Fruit fly (Drosophila melanogaster) whole organism, embryonic: ENCODE measurements around the gene CG13077.

ENCODE experiments used
- Aef1 ChIP-seq: fragments of 200-800 bp; sonication (Bioruptor generic); IDR thresholded peaks from 3 replicates; pipeline ENCODE4 v1.3.6; 2022; ENCODE audit warnings: missing biosample characterization, missing genetic modification characterization
- Asciz ChIP-seq: fragments of 200-800 bp; sonication (Bioruptor generic); optimal IDR thresholded peaks from 2 replicates; lab custom pipeline; 2017; ENCODE audit warnings: missing biosample characterization, mild to moderate bottlenecking, missing genetic modification characterization, missing genetic modification reagents
- Atf3 ChIP-seq: fragments of 200-800 bp; sonication (Bioruptor generic); optimal IDR thresholded peaks from 3 replicates; lab custom pipeline; 2016; ENCODE audit warnings: missing biosample characterization, missing genetic modification characterization
- CG10431 ChIP-seq: fragments of 200-800 bp; sonication (Bioruptor generic); optimal IDR thresholded peaks from 3 replicates; lab custom pipeline; 2018; ENCODE audit warnings: missing biosample characterization, mild to moderate bottlenecking, missing genetic modification characterization
- CG12104 ChIP-seq: fragments of 200-800 bp; sonication (Bioruptor generic); optimal IDR thresholded peaks from 3 replicates; lab custom pipeline; 2016; ENCODE audit warnings: missing biosample characterization, missing genetic modification characterization
- CG12744 ChIP-seq: fragments of 200-800 bp; sonication (Bioruptor generic); optimal IDR thresholded peaks from 2 replicates; lab custom pipeline; 2016; ENCODE audit warnings: missing biosample characterization, missing genetic modification characterization
- CG14441 ChIP-seq: fragments of 200-800 bp; sonication (Bioruptor generic); IDR thresholded peaks from 2 replicates; pipeline ENCODE4 v1.3.6; 2022; ENCODE audit warnings: missing biosample characterization, missing genetic modification characterization
- CG15269 ChIP-seq: fragments of 200-800 bp; sonication (Bioruptor generic); optimal IDR thresholded peaks from 2 replicates; lab custom pipeline; 2018; ENCODE audit warnings: missing biosample characterization, mild to moderate bottlenecking, missing genetic modification characterization, moderate library complexity
- CG16813 ChIP-seq: fragments of 200-800 bp; sonication (Bioruptor generic); IDR thresholded peaks from 3 replicates; pipeline ENCODE4 v1.3.6; 2022; ENCODE audit warnings: missing biosample characterization, missing genetic modification characterization; ENCODE audit not compliant: partially characterized antibody
- CG17186 ChIP-seq: fragments of 200-800 bp; sonication (Bioruptor generic); optimal IDR thresholded peaks from 3 replicates; lab custom pipeline; 2017; ENCODE audit warnings: missing biosample characterization, missing genetic modification reagents, missing genetic modification characterization
- CG17359 ChIP-seq: fragments of 200-800 bp; sonication (Bioruptor generic); optimal IDR thresholded peaks from 3 replicates; lab custom pipeline; 2018; ENCODE audit warnings: missing biosample characterization, mild to moderate bottlenecking, missing genetic modification characterization, moderate library complexity
- CG17829 ChIP-seq: fragments of 200-800 bp; optimal IDR thresholded peaks from 2 replicates; lab custom pipeline; 2019; ENCODE audit warnings: missing biosample characterization, mild to moderate bottlenecking, missing genetic modification characterization, moderate library complexity
- CG2199 ChIP-seq: fragments of 200-800 bp; sonication (Bioruptor generic); IDR thresholded peaks from 3 replicates; pipeline ENCODE4 v1.3.6; 2022; ENCODE audit warnings: missing biosample characterization, missing genetic modification characterization
- CG4404 ChIP-seq: fragments of 200-800 bp; sonication (Bioruptor generic); IDR thresholded peaks from 2 replicates; pipeline ENCODE4 v1.3.6; 2022; ENCODE audit warnings: missing biosample characterization, missing genetic modification characterization
- CG4707 ChIP-seq: fragments of 200-800 bp; sonication (Bioruptor generic); optimal IDR thresholded peaks from 2 replicates; lab custom pipeline; 2018; ENCODE audit warnings: missing biosample characterization, mild to moderate bottlenecking, missing genetic modification characterization, moderate library complexity
- CG9727 ChIP-seq: fragments of 200-800 bp; sonication (Bioruptor generic); optimal IDR thresholded peaks from 3 replicates; lab custom pipeline; 2017; ENCODE audit warnings: missing biosample characterization, mild to moderate bottlenecking, missing genetic modification characterization
- CHES-1-like ChIP-seq: fragments of 200-800 bp; sonication (Bioruptor generic); optimal IDR thresholded peaks from 2 replicates; lab custom pipeline; 2016; ENCODE audit warnings: missing biosample characterization, missing genetic modification characterization
- CoRest ChIP-seq: fragments of 200-800 bp; sonication (Bioruptor generic); optimal IDR thresholded peaks from 3 replicates; lab custom pipeline; 2018; ENCODE audit warnings: missing biosample characterization, mild to moderate bottlenecking, missing genetic modification characterization, moderate library complexity
- Deaf1 ChIP-seq: fragments of 200-800 bp; optimal IDR thresholded peaks from 3 replicates; lab custom pipeline; 2019; ENCODE audit warnings: missing biosample characterization, mild to moderate bottlenecking, missing genetic modification characterization, moderate library complexity
- Fer3 ChIP-seq: fragments of 200-800 bp; sonication (Bioruptor generic); optimal IDR thresholded peaks from 2 replicates; lab custom pipeline; 2018; ENCODE audit warnings: missing biosample characterization, mild to moderate bottlenecking, missing genetic modification characterization, moderate library complexity
- GATAe ChIP-seq: fragments of 200-800 bp; sonication (Bioruptor generic); conservative IDR thresholded peaks from 2 replicates; pipeline ENCODE4 v1.3.6; 2022; ENCODE audit warnings: missing biosample characterization, missing genetic modification characterization
- NFAT ChIP-seq: fragments of 200-800 bp; sonication (Bioruptor generic); IDR thresholded peaks from 2 replicates; pipeline ENCODE4 v1.3.6; 2022; ENCODE audit warnings: missing biosample characterization, missing genetic modification characterization
- Nf-YA ChIP-seq: fragments of 200-800 bp; sonication (Bioruptor generic); IDR thresholded peaks from 2 replicates; pipeline ENCODE4 v1.3.6; 2022; ENCODE audit warnings: missing biosample characterization, missing genetic modification characterization
- Tbp ChIP-seq: fragments of >200 bp; optimal IDR thresholded peaks from 2 replicates; lab custom pipeline; 2018; ENCODE audit warnings: missing biosample characterization, missing genetic modification characterization
- bcd ChIP-seq: fragments of 200-800 bp; sonication (Bioruptor generic); optimal IDR thresholded peaks from 2 replicates; lab custom pipeline; 2017; ENCODE audit warnings: missing biosample characterization, mild to moderate bottlenecking, missing genetic modification characterization
- btn ChIP-seq: fragments of 200-800 bp; sonication (Bioruptor generic); optimal IDR thresholded peaks from 2 replicates; lab custom pipeline; 2016; ENCODE audit warnings: missing biosample characterization, missing genetic modification characterization
- cwo ChIP-seq: fragments of 200-800 bp; sonication (Bioruptor generic); optimal IDR thresholded peaks from 3 replicates; lab custom pipeline; 2017; ENCODE audit warnings: missing biosample characterization, missing genetic modification characterization, mild to moderate bottlenecking, moderate library complexity, missing genetic modification reagents
- dm ChIP-seq: fragments of 200-800 bp; sonication (Bioruptor generic); optimal IDR thresholded peaks from 3 replicates; lab custom pipeline; 2016; ENCODE audit warnings: missing biosample characterization, missing genetic modification characterization
- dmrt99B ChIP-seq: fragments of 200-800 bp; sonication (Bioruptor generic); optimal IDR thresholded peaks from 2 replicates; lab custom pipeline; 2018; ENCODE audit warnings: missing biosample characterization, mild to moderate bottlenecking, missing genetic modification characterization, moderate library complexity
- dysf ChIP-seq: fragments of 200-800 bp; sonication (Bioruptor generic); IDR thresholded peaks from 3 replicates; pipeline ENCODE4 v1.3.6; 2022; ENCODE audit warnings: missing biosample characterization, missing genetic modification characterization
- emc ChIP-seq: fragments of 200-800 bp; sonication (Bioruptor generic); optimal IDR thresholded peaks from 2 replicates; lab custom pipeline; 2016; ENCODE audit warnings: missing biosample characterization, missing genetic modification characterization
- esg ChIP-seq: fragments of 200-800 bp; sonication (Bioruptor generic); conservative IDR thresholded peaks from 2 replicates; pipeline ENCODE4 v1.3.6; 2022; ENCODE audit warnings: missing biosample characterization, missing genetic modification characterization
- eyg ChIP-seq: fragments of 200-800 bp; sonication (Bioruptor generic); optimal IDR thresholded peaks from 3 replicates; lab custom pipeline; 2016; ENCODE audit warnings: missing biosample characterization, missing genetic modification characterization
- lmd ChIP-seq: fragments of 200-800 bp; sonication (Bioruptor generic); IDR thresholded peaks from 2 replicates; pipeline ENCODE4 v1.3.6; 2022; ENCODE audit warnings: missing biosample characterization, missing genetic modification characterization
- nau ChIP-seq: fragments of 200-800 bp; sonication (Bioruptor generic); optimal IDR thresholded peaks from 3 replicates; lab custom pipeline; 2017; ENCODE audit warnings: missing biosample characterization, mild to moderate bottlenecking, missing genetic modification characterization, missing genetic modification reagents
- oc ChIP-seq: fragments of 200-800 bp; sonication (Bioruptor generic); optimal IDR thresholded peaks from 2 replicates; lab custom pipeline; 2018; ENCODE audit warnings: missing biosample characterization, mild to moderate bottlenecking, missing genetic modification characterization, moderate library complexity
- org-1 ChIP-seq: fragments of 200-800 bp; sonication (Bioruptor generic); optimal IDR thresholded peaks from 2 replicates; lab custom pipeline; 2017; ENCODE audit warnings: missing biosample characterization, missing genetic modification characterization
- pan ChIP-seq, 4 experiments: fragments of >200 bp in 3 of 4; fragments of 200-800 bp in 1 of 4; sonication (Bioruptor generic) in 1 of 4; optimal IDR thresholded peaks in 3 of 4; IDR thresholded peaks in 1 of 4; 2 replicates each; pipeline versions ENCODE4 v1.3.6 to Lab custom; 2017 to 2022; ENCODE audit warnings: missing biosample characterization in 2 of 4, missing genetic modification characterization in 2 of 4, mixed read lengths in 1 of 4
- phol ChIP-seq: fragments of 200-800 bp; sonication (Bioruptor generic); optimal IDR thresholded peaks from 3 replicates; lab custom pipeline; 2018; ENCODE audit warnings: missing biosample characterization, mild to moderate bottlenecking, missing genetic modification characterization, moderate library complexity
- rib ChIP-seq: fragments of 200-800 bp; sonication (Bioruptor generic); IDR thresholded peaks from 2 replicates; pipeline ENCODE4 v1.3.6; 2022; ENCODE audit warnings: missing biosample characterization, missing genetic modification characterization
- schlank ChIP-seq: fragments of 200-800 bp; sonication (Bioruptor generic); optimal IDR thresholded peaks from 2 replicates; lab custom pipeline; 2018; ENCODE audit warnings: missing biosample characterization, mild to moderate bottlenecking, missing genetic modification characterization
- sug ChIP-seq: fragments of 200-800 bp; optimal IDR thresholded peaks from 2 replicates; lab custom pipeline; 2019; ENCODE audit warnings: missing biosample characterization, mild to moderate bottlenecking, missing genetic modification characterization, moderate library complexity
- tap ChIP-seq: fragments of 200-800 bp; optimal IDR thresholded peaks from 3 replicates; lab custom pipeline; 2019; ENCODE audit warnings: missing biosample characterization, mild to moderate bottlenecking, missing genetic modification characterization, moderate library complexity
- tll ChIP-seq, 2 experiments: fragments of 200-800 bp in 1 of 2; fragments of >200 bp in 1 of 2; sonication (Bioruptor generic) in 1 of 2; optimal IDR thresholded peaks; 2 replicates each; lab custom pipeline; 2017 to 2019; ENCODE audit warnings: missing biosample characterization in 2 of 2, missing genetic modification characterization in 2 of 2, mild to moderate bottlenecking in 1 of 2, moderate library complexity in 1 of 2
- tna ChIP-seq: fragments of 200-800 bp; sonication (Bioruptor generic); IDR thresholded peaks from 2 replicates; pipeline ENCODE4 v1.3.6; 2022; ENCODE audit warnings: missing biosample characterization, missing genetic modification characterization; ENCODE audit not compliant: partially characterized antibody
- tx ChIP-seq: fragments of 200-800 bp; sonication (Bioruptor generic); optimal IDR thresholded peaks from 2 replicates; lab custom pipeline; 2016; ENCODE audit warnings: missing biosample characterization, missing genetic modification characterization
- yki ChIP-seq: fragments of >200 bp; optimal IDR thresholded peaks from 3 replicates; lab custom pipeline; 2018
- zen ChIP-seq: fragments of 200-800 bp; sonication (Bioruptor generic); optimal IDR thresholded peaks from 3 replicates; lab custom pipeline; 2018; ENCODE audit warnings: missing biosample characterization, mild to moderate bottlenecking, missing genetic modification characterization, moderate library complexity

Gene CG13077

dm6 chr2L:19546869-19547710, 18.6 kb upstream of the CG13077 start, which contains the start of gene CG10337 (continued):
- TF ChIP-seq Tbp (GFP tag; lab: Kevin White, UChicago) (no peak), nau (peak; percentile 61), zen (no peak), btn (GFP tag; lab: Kevin White, UChicago) (peak; percentile 2), pan (optimal IDR thresholded peaks at IDR 0.05; lab: Kevin White, UChicago) (no peak), pan (GFP tag; optimal IDR thresholded peaks at IDR 0.05 in 1 of 2, IDR thresholded peaks at IDR 0.05 in 1 of 2) (peak in 1 of 2 experiments; percentile 36), CG17829 (tag; lab: Kevin White, UChicago) (peak; percentile 5), CG17359 (tag; lab: Kevin White, UChicago) (peak; percentile 42), CG14441 (GFP tag; lab: Robert Waterston, UW) (peak; percentile 54; the same call in 1 of the 2 replicates), Fer3 (tag; lab: Kevin White, UChicago) (peak; percentile 59), CG4404 (GFP tag; lab: Robert Waterston, UW) (no peak), tap (peak; percentile 41), Deaf1 (tag; lab: Kevin White, UChicago) (peak; percentile 68), Asciz (GFP tag; lab: Kevin White, UChicago) (peak; percentile 36), Nf-YA (GFP tag; lab: Robert Waterston, UW) (0 out of 2 replicates have a peak, but pooled peaks have one; percentile 31), esg (GFP tag; lab: Robert Waterston, UW) (no peak), rib (GFP tag; lab: Robert Waterston, UW) (peak; percentile 83), eyg (GFP tag; lab: Kevin White, UChicago) (no peak), org-1 (GFP tag; lab: Kevin White, UChicago) (peak; percentile 72), CG9727 (GFP tag; lab: Kevin White, UChicago) (peak; percentile 57), CG4707 (peak; percentile 12), tna (no peak), CG10431 (GFP tag; lab: Kevin White, UChicago) (peak; percentile 19), schlank (tag; lab: Kevin White, UChicago) (peak; percentile 17), dysf (GFP tag; lab: Robert Waterston, UW) (peak; percentile 55; the same call in 1 of the 3 replicates), CG12744 (GFP tag; lab: Kevin White, UChicago) (no peak), CHES-1-like (GFP tag; lab: Kevin White, UChicago) (peak; percentile 21), tx (GFP tag; lab: Kevin White, UChicago) (peak; percentile 39), CG15269 (tag; lab: Kevin White, UChicago) (peak; percentile 62), Aef1 (GFP tag; lab: Robert Waterston, UW) (0 out of 3 replicates have a peak, but pooled peaks have one; percentile 25), CoRest (tag; lab: Kevin White, UChicago) (peak; percentile 47), dmrt99B (tag; lab: Kevin White, UChicago) (peak; percentile 33), Atf3 (GFP tag; lab: Kevin White, UChicago) (no peak), phol (tag; lab: Kevin White, UChicago) (peak; percentile 29), CG2199 (GFP tag; lab: Robert Waterston, UW) (peak; percentile 64; the same call in 1 of the 3 replicates), yki (lab: Kevin White, UChicago) (no peak), CG17186 (no peak), CG12104 (peak; percentile 7), GATAe (GFP tag; lab: Robert Waterston, UW) (no peak), bcd (GFP tag; lab: Kevin White, UChicago) (peak; percentile 36), cwo (GFP tag; lab: Kevin White, UChicago) (peak; percentile 97), oc (tag; lab: Kevin White, UChicago) (peak; percentile 27), tll (GFP tag; optimal IDR thresholded peaks at IDR 0.05; lab: Kevin White, UChicago) (no peak), dm (GFP tag; lab: Kevin White, UChicago) (peak; percentile 12), sug (tag; lab: Kevin White, UChicago) (peak; percentile 79), lmd (GFP tag; lab: Robert Waterston, UW) (peak; percentile 11; the same call in 1 of the 2 replicates), CG16813 (no peak), emc (no peak), NFAT (GFP tag; lab: Robert Waterston, UW) (no peak)
